Worm (Caenorhabditis elegans): ENCODE measurements around the gene Y75B8A.32.

Y75B8A.32 gene

DNA sequence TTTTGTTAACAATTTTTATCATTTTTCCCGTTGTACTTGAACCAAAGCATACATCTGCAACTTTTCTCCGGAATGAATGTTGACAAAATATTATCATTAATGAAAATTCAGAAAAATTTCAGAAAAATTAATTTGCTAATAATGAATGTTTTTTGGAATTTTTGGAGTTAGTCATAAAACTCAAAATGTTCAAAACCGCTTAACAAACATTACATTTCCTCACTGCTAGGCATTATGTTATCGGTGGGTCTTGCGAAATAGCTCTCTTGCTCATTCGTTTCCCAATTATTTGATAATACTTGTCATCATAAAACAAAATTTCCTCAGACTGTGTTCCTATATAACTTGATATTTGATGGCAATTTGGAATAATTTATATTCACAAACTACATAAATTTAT lies 45.5 kb downstream of the Y75B8A.32 start, which contains the start of gene Y75B8A.39:
Gene Y75B8A.39 (plus strand): TSS at position 301 of the 400 bp plus-strand sequence.
- TF ChIP-seq F13C5.2 (tag; optimal IDR thresholded peaks at IDR 0.05) (no peak), ceh-13 (GFP tag; optimal IDR thresholded peaks at IDR 0.05) (no peak), ceh-36 (tag; optimal IDR thresholded peaks at IDR 0.05) (no peak), pes-1 (GFP tag; IDR thresholded peaks at IDR 0.05) (no peak), flt-1 (GFP tag; IDR thresholded peaks at IDR 0.05) (no peak), tra-4 (tag; optimal IDR thresholded peaks at IDR 0.05) (no peak), ets-7 (tag; optimal IDR thresholded peaks at IDR 0.05) (no peak), sea-1 (GFP tag; conservative IDR thresholded peaks at IDR 0.05) (no peak), hnd-1 (tag; optimal IDR thresholded peaks at IDR 0.05) (no peak), scrt-1 (GFP tag; IDR thresholded peaks at IDR 0.05) (no peak), hmbx-1 (tag; optimal IDR thresholded peaks at IDR 0.05) (no peak), B0310.2 (tag; optimal IDR thresholded peaks at IDR 0.05) (no peak), ama-1 (optimal IDR thresholded peaks at IDR 0.05) (no peak), tbx-11 (GFP tag; IDR thresholded peaks at IDR 0.05) (no peak), tbx-37 (GFP tag; conservative IDR thresholded peaks at IDR 0.05) (no peak), aly-1 (tag; optimal IDR thresholded peaks at IDR 0.05) (no peak), hmg-4 (GFP tag; optimal IDR thresholded peaks at IDR 0.05) (no peak)

DNA sequence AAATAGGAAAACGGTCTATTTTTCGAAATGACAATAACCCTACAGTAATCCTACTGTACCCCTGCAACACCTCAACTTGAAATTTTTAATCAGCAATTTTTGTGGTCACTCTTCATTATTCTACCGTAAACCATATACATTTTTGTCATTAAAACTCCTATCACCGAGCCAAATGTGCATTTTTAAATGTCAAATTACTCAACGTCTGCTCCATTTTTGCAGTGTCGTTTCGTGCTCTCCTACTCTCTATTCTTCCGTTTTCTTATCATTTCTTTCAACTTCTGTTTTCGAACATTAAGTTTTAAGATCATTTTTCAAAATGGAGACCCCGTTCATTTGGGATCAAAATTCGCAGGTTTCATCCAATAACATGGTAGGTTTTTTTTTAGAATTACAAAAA lies 50.9 kb downstream of the Y75B8A.32 start, which contains the start of gene pqn-92:
Gene pqn-92 (plus strand): TSS at position 307 of the 400 bp plus-strand sequence.
- TF ChIP-seq aly-1 (tag; optimal IDR thresholded peaks at IDR 0.05): no peak
- TF ChIP-seq ets-7 (tag; optimal IDR thresholded peaks at IDR 0.05): no peak
- TF ChIP-seq hmbx-1 (tag; optimal IDR thresholded peaks at IDR 0.05): no peak
- TF ChIP-seq B0310.2 (tag; optimal IDR thresholded peaks at IDR 0.05): no peak
- no peak for TF ChIP-seq ama-1 (optimal IDR thresholded peaks at IDR 0.05)
- no peak for TF ChIP-seq flt-1 (GFP tag; IDR thresholded peaks at IDR 0.05)
- TF ChIP-seq hmg-4 (GFP tag; optimal IDR thresholded peaks at IDR 0.05): no peak
- TF ChIP-seq tbx-11 (GFP tag; IDR thresholded peaks at IDR 0.05): no peak
- TF ChIP-seq scrt-1 (GFP tag; IDR thresholded peaks at IDR 0.05): no peak
- no peak for TF ChIP-seq ceh-13 (GFP tag; optimal IDR thresholded peaks at IDR 0.05)
- TF ChIP-seq F13C5.2 (tag; optimal IDR thresholded peaks at IDR 0.05): no peak
- TF ChIP-seq tbx-37 (GFP tag; conservative IDR thresholded peaks at IDR 0.05): no peak

All from whole organism, early embryonic.